Worm (Caenorhabditis elegans) whole organism, young adult: ENCODE results near the gene vps-33.1.

Experiments
- K12H6.12 ChIP-seq: fragments of 200-800 bp; sonication (Bioruptor generic); optimal IDR thresholded peaks from 2 replicates; lab custom pipeline; 2018; ENCODE audit warnings: mild to moderate bottlenecking, missing genetic modification characterization, missing compliant biosample characterization
- T26A5.8 ChIP-seq: sonication (generic microtip); optimal IDR thresholded peaks from 2 replicates; lab custom pipeline; 2016; ENCODE audit warnings: missing genetic modification characterization, missing compliant biosample characterization
- ZK185.1 ChIP-seq: sonication (generic microtip); optimal IDR thresholded peaks from 2 replicates; lab custom pipeline; 2016; ENCODE audit warnings: mild to moderate bottlenecking, missing genetic modification characterization, missing compliant biosample characterization; ENCODE audit not compliant: poor library complexity, severe bottlenecking
- ama-1 ChIP-seq, 3 experiments: fragments of 150-350 bp in 1 of 3; sonication (generic microtip) in 2 of 3; optimal IDR thresholded peaks; 2 replicates each; lab custom pipeline; 2014 to 2018; ENCODE audit warnings: missing biosample characterization in 2 of 3, missing genetic modification characterization in 2 of 3, missing genetic modification reagents in 2 of 3
- aptf-3 ChIP-seq: fragments of 200-800 bp; sonication (Bioruptor generic); IDR thresholded peaks from 2 replicates; pipeline ENCODE4 v1.3.6; 2022; ENCODE audit warnings: missing genetic modification characterization, missing compliant biosample characterization
- ccch-3 ChIP-seq: fragments of 200-800 bp; sonication (Bioruptor generic); optimal IDR thresholded peaks from 2 replicates; lab custom pipeline; 2018; ENCODE audit warnings: mild to moderate bottlenecking, missing genetic modification characterization, missing compliant biosample characterization
- dox-1 ChIP-seq: fragments of 200-800 bp; sonication (Bioruptor generic); IDR thresholded peaks from 2 replicates; pipeline ENCODE4 v1.3.6; 2022; ENCODE audit warnings: missing genetic modification reagents, missing genetic modification characterization, missing compliant biosample characterization
- efl-1 ChIP-seq: fragments of 150-350 bp; optimal IDR thresholded peaks from 2 replicates; lab custom pipeline; 2014; ENCODE audit warnings: missing biosample characterization, missing genetic modification reagents, missing genetic modification characterization
- hlh-12 ChIP-seq: sonication (generic microtip); optimal IDR thresholded peaks from 2 replicates; lab custom pipeline; 2016; ENCODE audit warnings: missing genetic modification characterization, missing compliant biosample characterization
- lin-26 ChIP-seq: fragments of 200-800 bp; sonication (Bioruptor generic); IDR thresholded peaks from 2 replicates; pipeline ENCODE4 v1.3.6; 2022; ENCODE audit warnings: missing genetic modification reagents, missing genetic modification characterization, missing compliant biosample characterization
- pha-4 ChIP-seq: fragments of 150-350 bp; sonication (generic microtip); optimal IDR thresholded peaks from 2 replicates; lab custom pipeline; 2014; ENCODE audit warnings: missing biosample characterization, missing genetic modification reagents, missing genetic modification characterization
- sea-2 ChIP-seq: fragments of 200-800 bp; sonication (Bioruptor generic); IDR thresholded peaks from 2 replicates; pipeline ENCODE4 v1.3.6; 2022; ENCODE audit warnings: missing genetic modification characterization, missing compliant biosample characterization
- unc-62 ChIP-seq: fragments of 150-350 bp; optimal IDR thresholded peaks from 2 replicates; lab custom pipeline; 2014; ENCODE audit warnings: missing biosample characterization, missing genetic modification reagents, missing genetic modification characterization

DNA sequence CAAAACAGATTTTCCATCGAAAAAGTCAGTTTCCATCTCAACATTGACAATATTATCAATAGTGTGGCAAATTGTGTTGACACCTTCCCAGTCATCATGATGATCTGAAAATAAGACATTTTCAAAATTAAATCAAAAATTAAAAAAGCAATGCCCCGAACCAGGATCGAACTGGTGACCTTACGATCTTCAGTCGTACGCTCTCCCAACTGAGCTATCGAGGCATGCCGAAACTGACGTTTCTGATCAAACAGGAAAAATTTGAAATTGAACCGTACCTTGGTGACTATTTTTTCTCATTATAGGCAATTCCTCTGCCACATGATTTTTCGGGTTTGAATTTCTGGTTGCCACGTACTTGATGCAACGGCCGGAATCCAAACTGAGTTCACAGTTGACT lies 47.3 kb upstream of the vps-33.1 start:
- no peak for TF ChIP-seq ccch-3 (GFP tag; lab: Kevin White, UChicago)
- no peak for TF ChIP-seq efl-1 (GFP tag; lab: Kevin White, UChicago)
- no peak for TF ChIP-seq sea-2 (GFP tag; lab: Robert Waterston, UW)
- TF ChIP-seq T26A5.8 (tag; lab: Kevin White, UChicago) = no peak
- no peak for TF ChIP-seq aptf-3 (GFP tag; lab: Robert Waterston, UW)
- TF ChIP-seq pha-4 = no peak
- TF ChIP-seq ZK185.1 (tag; lab: Kevin White, UChicago) = no peak
- TF ChIP-seq dox-1 (GFP tag; lab: Robert Waterston, UW) = no peak
- TF ChIP-seq lin-26 (GFP tag; lab: Robert Waterston, UW) = peak; percentile 57; the same call in 1 of the 2 replicates
- TF ChIP-seq hlh-12 (tag; lab: Kevin White, UChicago) = no peak
- no peak for TF ChIP-seq unc-62 (GFP tag; lab: Kevin White, UChicago)
- TF ChIP-seq K12H6.12 (tag; lab: Kevin White, UChicago) = no peak
- no peak for TF ChIP-seq ama-1 (optimal IDR thresholded peaks at IDR 0.05; lab: Kevin White, UChicago)
- no peak for TF ChIP-seq ama-1 (GFP tag; optimal IDR thresholded peaks at IDR 0.05; lab: Kevin White, UChicago)
